Fruit fly (Drosophila melanogaster): ENCODE results near the gene CG5276.

CG5276 gene

DNA sequence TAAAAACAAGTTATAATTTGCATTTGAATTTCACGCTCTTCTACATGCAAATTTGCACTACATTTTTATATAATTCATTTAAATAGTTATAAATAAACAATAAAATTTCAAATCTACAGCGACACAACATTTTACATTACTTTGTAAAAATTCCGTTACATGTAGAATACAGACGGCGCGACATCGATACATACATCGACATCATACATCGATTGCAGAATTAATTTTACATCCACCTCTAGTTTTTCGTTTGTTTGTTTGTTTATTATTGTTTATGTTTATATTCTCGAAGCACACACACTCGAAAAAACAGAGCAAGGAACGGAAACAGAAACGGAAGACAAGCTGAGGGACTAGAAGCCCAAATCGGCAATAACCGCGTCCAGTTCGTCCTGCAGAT is 6.0 kb downstream of the CG5276 start, which contains the start of gene CG17230 (continued):
- TF ChIP-seq Doc3 (GFP tag; IDR thresholded peaks at IDR 0.05; ENCODE audit: partially characterized antibody) (peak; percentile 68), CG13287 (GFP tag; IDR thresholded peaks at IDR 0.05; ENCODE audit: partially characterized antibody) (peak; percentile 82), zf30C (GFP tag; optimal IDR thresholded peaks at IDR 0.05) (peak; percentile 34), BEAF-32 (GFP tag; optimal IDR thresholded peaks at IDR 0.05) (peak; percentile 81), CG14710 (tag; optimal IDR thresholded peaks at IDR 0.05) (peak; percentile 43), tna (GFP tag; IDR thresholded peaks at IDR 0.05; ENCODE audit: partially characterized antibody) (peak; percentile 28; the same call in 1 of the 2 replicates), pzg (GFP tag; optimal IDR thresholded peaks at IDR 0.05) (peak; percentile 41), Bgb (GFP tag; IDR thresholded peaks at IDR 0.05; ENCODE audit: partially characterized antibody) (peak; percentile 87), CG11456 (GFP tag; IDR thresholded peaks at IDR 0.05) (no peak), CTCF (GFP tag; optimal IDR thresholded peaks at IDR 0.05) (peak; percentile 75), Asciz (GFP tag; optimal IDR thresholded peaks at IDR 0.05) (no peak), CG13296 (GFP tag; optimal IDR thresholded peaks at IDR 0.05) (no peak), CG12769 (tag; optimal IDR thresholded peaks at IDR 0.05) (no peak), CG16813 (GFP tag; IDR thresholded peaks at IDR 0.05; ENCODE audit: partially characterized antibody) (peak; percentile 88), YL-1 (GFP tag; optimal IDR thresholded peaks at IDR 0.05) (peak; percentile 47), CG42726 (GFP tag; IDR thresholded peaks at IDR 0.05; ENCODE audit: partially characterized antibody) (peak; percentile 51), caup (GFP tag; optimal IDR thresholded peaks at IDR 0.05; ENCODE audit: severe bottlenecking) (no peak)

DNA sequence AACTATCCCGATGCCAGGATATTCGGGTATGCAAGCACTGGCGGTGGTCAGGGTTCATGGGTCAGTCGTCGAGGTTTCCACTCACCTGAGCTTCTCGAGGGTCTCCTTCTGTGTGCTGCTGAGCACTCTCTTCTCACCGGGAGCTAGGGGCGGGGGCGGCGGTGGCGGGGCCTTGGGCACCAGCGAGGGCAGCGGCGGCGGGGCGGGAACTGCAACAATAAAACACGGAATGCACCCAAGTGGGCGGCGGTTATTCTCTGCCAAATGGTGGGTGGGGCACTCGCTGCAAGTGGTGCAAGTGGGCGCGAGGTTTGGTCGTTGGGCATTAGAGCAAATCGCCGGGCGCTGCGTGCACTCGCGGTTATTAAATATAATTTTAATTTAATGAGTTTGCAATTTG is 9.5 kb downstream of the CG5276 start:
- no peak for TF ChIP-seq Gsc (GFP tag; IDR thresholded peaks at IDR 0.05)
- TF ChIP-seq CG11456 (GFP tag; IDR thresholded peaks at IDR 0.05), result 0 out of 3 replicates have a peak, but pooled peaks have one; percentile 22

DNA sequence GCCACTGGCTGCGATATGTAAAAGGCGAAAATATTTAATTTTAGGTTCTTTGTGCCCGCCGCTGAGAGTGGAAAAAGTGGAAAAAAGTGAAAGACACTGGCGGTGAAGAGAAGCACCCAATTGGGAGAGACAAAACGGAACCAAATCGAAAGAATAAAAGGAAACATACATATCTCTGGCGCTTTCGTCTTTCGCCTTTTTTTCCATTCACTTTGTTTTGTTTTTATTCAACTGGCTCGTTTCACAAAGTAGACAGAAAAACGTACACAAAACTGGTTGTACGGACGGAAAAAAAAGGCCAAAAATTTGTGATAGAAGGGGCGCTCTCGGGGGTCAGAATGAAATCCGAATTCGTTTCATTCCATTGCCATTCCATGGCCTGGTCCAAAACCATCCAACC is 18.1 kb downstream of the CG5276 start:
- TF ChIP-seq nom (GFP tag; optimal IDR thresholded peaks at IDR 0.05) (peak; percentile 45), CG13123 (GFP tag; optimal IDR thresholded peaks at IDR 0.05) (no peak)

DNA sequence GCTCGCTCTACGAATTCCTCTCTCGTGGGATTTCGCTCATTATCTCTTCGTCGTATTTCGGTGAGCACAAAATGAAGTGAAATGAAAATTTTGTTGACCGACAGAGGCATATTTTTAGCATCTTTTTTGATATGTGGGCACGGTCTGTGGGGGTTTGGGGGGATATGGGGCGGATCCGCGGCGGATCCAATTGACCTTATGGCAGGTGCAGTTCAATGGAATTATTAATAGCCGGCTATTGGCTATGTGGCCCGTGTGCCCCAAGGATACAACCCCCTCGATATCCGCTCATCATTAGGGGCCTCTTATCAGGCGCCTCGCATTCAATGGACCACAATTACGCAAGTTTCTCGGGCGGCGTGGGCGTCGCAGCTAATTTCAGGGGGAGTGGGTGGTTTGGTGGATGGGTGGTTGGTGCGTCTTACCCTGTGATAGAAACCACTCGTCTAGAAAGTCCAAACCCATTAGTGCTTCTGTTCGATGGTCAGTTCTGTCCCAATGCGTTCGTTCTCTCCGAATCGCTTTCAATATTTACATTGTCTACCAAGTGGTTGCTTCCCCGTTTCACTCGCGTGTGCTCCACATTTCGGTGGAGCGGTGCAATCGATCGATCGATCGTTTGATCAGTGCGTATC is 19.8 kb downstream of the CG5276 start, which contains the start of gene sals:
sals (minus strand) TSS at position 585 of the 635 bp plus-strand sequence.
- TF ChIP-seq CG11695 (GFP tag; IDR thresholded peaks at IDR 0.05) (no peak), sr (GFP tag; IDR thresholded peaks at IDR 0.05) (peak; percentile 93), crol (GFP tag; IDR thresholded peaks at IDR 0.05) (peak; percentile 49), Sry-δ (GFP tag; optimal IDR thresholded peaks at IDR 0.05) (no peak), nau (GFP tag; optimal IDR thresholded peaks at IDR 0.05) (peak; percentile 24), Trl (optimal IDR thresholded peaks at IDR 0.05) (peak; percentile 15 to 35), Trl (GFP tag; optimal IDR thresholded peaks at IDR 0.05) (no peak), Hr78 (GFP tag; optimal IDR thresholded peaks at IDR 0.05) (peak in 1 of 2 experiments; percentile 31), CG10543 (GFP tag; optimal IDR thresholded peaks at IDR 0.05) (peak; percentile 31), Pdp1 (GFP tag; optimal IDR thresholded peaks at IDR 0.05) (peak in 1 of 2 experiments; percentile 74), Spps (tag; optimal IDR thresholded peaks at IDR 0.05) (no peak), sd (tag; optimal IDR thresholded peaks at IDR 0.05) (peak; percentile 62), CG12769 (tag; optimal IDR thresholded peaks at IDR 0.05) (peak; percentile 74), CG6272 (GFP tag; IDR thresholded peaks at IDR 0.05) (no peak), CG3847 (GFP tag; IDR thresholded peaks at IDR 0.05) (no peak), ftz-f1 (GFP tag; optimal IDR thresholded peaks at IDR 0.05) (peak; percentile 16), exex (tag; optimal IDR thresholded peaks at IDR 0.05) (no peak), CG13894 (tag; optimal IDR thresholded peaks at IDR 0.05) (no peak), tap (tag; optimal IDR thresholded peaks at IDR 0.05) (no peak)

All from whole organism, embryonic.